Fruit fly (Drosophila melanogaster): ENCODE measurements around the gene Myo31DF.

dm6 chr2L:10472257-10472656, 34.3 kb downstream of the Myo31DF start:
- no peak for TF ChIP-seq ey (GFP tag; optimal IDR thresholded peaks at IDR 0.05)
- TF ChIP-seq psq (GFP tag; optimal IDR thresholded peaks at IDR 0.05): no peak
- TF ChIP-seq CrebA (GFP tag; optimal IDR thresholded peaks at IDR 0.05; ENCODE audit: borderline replicate concordance): no peak
- TF ChIP-seq fru (GFP tag; optimal IDR thresholded peaks at IDR 0.05): no peak
- TF ChIP-seq sv (GFP tag; optimal IDR thresholded peaks at IDR 0.05): no peak
- no peak for TF ChIP-seq usp (GFP tag; optimal IDR thresholded peaks at IDR 0.05)
- no peak for TF ChIP-seq Dif (GFP tag; optimal IDR thresholded peaks at IDR 0.05; ENCODE audit: partially characterized antibody)
- no peak for TF ChIP-seq Hr83 (GFP tag; optimal IDR thresholded peaks at IDR 0.05; ENCODE audit: poor library complexity, severe bottlenecking)
- TF ChIP-seq dl (GFP tag; optimal IDR thresholded peaks at IDR 0.05; ENCODE audit: insufficient read depth in 1 of 2, partially characterized antibody in 2 of 2): no peak

Measured in whole organism, wandering third instar larva.